Fruit fly (Drosophila melanogaster) whole organism, prepupa: ENCODE results near the gene CG46463.
A peak's percentile ranks its signal among the peaks of the same experiment; 100 is the strongest.

Source experiments
- CG10669 ChIP-seq: fragments of 200-800 bp; sonication (Bioruptor generic); optimal IDR thresholded peaks from 3 replicates; lab custom pipeline; 2018; ENCODE audit warnings: missing biosample characterization, mild to moderate bottlenecking, missing genetic modification characterization, moderate library complexity
- CG6276 ChIP-seq: fragments of 200-800 bp; sonication (Bioruptor generic); optimal IDR thresholded peaks from 2 replicates; lab custom pipeline; 2017; ENCODE audit warnings: missing biosample characterization, mild to moderate bottlenecking, missing genetic modification characterization
- Ets96B ChIP-seq: fragments of 200-800 bp; optimal IDR thresholded peaks from 2 replicates; lab custom pipeline; 2019; ENCODE audit warnings: missing biosample characterization, mild to moderate bottlenecking, missing genetic modification characterization, moderate library complexity
- Hr38 ChIP-seq: sonication (Bioruptor generic); optimal IDR thresholded peaks from 2 replicates; lab custom pipeline; 2016; ENCODE audit warnings: missing biosample characterization, missing genetic modification characterization
- Sox102F ChIP-seq: fragments of 200-800 bp; sonication (Bioruptor generic); optimal IDR thresholded peaks from 2 replicates; lab custom pipeline; 2016; ENCODE audit warnings: missing biosample characterization, mild to moderate bottlenecking, missing genetic modification characterization
- Sox14 ChIP-seq: fragments of 200-800 bp; sonication (Bioruptor generic); optimal IDR thresholded peaks from 3 replicates; lab custom pipeline; 2016; ENCODE audit warnings: missing biosample characterization, missing genetic modification characterization
- fkh ChIP-seq: fragments of 200-800 bp; sonication (Bioruptor generic); optimal IDR thresholded peaks from 3 replicates; lab custom pipeline; 2017; ENCODE audit warnings: missing biosample characterization, mild to moderate bottlenecking, missing genetic modification characterization, moderate library complexity
- vri ChIP-seq: fragments of 200-800 bp; sonication (Bioruptor generic); optimal IDR thresholded peaks from 3 replicates; lab custom pipeline; 2016; ENCODE audit warnings: missing biosample characterization, mild to moderate bottlenecking, missing genetic modification characterization

- peak; percentile 23 for TF ChIP-seq fkh (GFP tag; lab: Kevin White, UChicago)
- peak; percentile 50 for TF ChIP-seq Ets96B (tag; lab: Kevin White, UChicago)
- no peak for TF ChIP-seq CG6276 (GFP tag; lab: Kevin White, UChicago)
- peak; percentile 59 for TF ChIP-seq vri (GFP tag; lab: Kevin White, UChicago)
- TF ChIP-seq Hr38, result no peak
- peak; percentile 35 for TF ChIP-seq CG10669 (GFP tag; lab: Kevin White, UChicago)
- peak; percentile 11 for TF ChIP-seq Sox14 (GFP tag; lab: Kevin White, UChicago)
- no peak for TF ChIP-seq Sox102F
Observed at dm6 chr3L:3442751-3443524, 18.2 kb upstream of the CG46463 start.
